Fruit fly (Drosophila melanogaster): ENCODE measurements around the gene CG34175.

- TF ChIP-seq Dref (GFP tag; IDR thresholded peaks at IDR 0.05) (no peak), Fer2 (tag; optimal IDR thresholded peaks at IDR 0.05) (no peak), Kr (GFP tag; optimal IDR thresholded peaks at IDR 0.05) (no peak), tgo (GFP tag; IDR thresholded peaks at IDR 0.05) (no peak), klu (GFP tag; IDR thresholded peaks at IDR 0.05) (no peak)
Observed at dm6 chr2L:3372483-3372929, 25.3 kb upstream of the CG34175 start.
